Worm (Caenorhabditis elegans) whole organism, L2 larva: ENCODE data around the gene rgs-2.

Source experiments
- F13H6.1 ChIP-seq: sonication (generic microtip); optimal IDR thresholded peaks from 2 replicates; lab custom pipeline; 2016; ENCODE audit warnings: missing genetic modification characterization, missing compliant biosample characterization
- ceh-82 ChIP-seq: fragments of 150-350 bp; optimal IDR thresholded peaks from 2 replicates; lab custom pipeline; 2014; ENCODE audit warnings: missing biosample characterization, missing genetic modification characterization
- crh-2 ChIP-seq: sonication (generic microtip); optimal IDR thresholded peaks from 2 replicates; lab custom pipeline; 2017; ENCODE audit warnings: missing biosample characterization, missing genetic modification characterization
- egl-27 ChIP-seq: sonication (generic microtip); optimal IDR thresholded peaks from 3 replicates; lab custom pipeline; 2017; ENCODE audit warnings: missing biosample characterization, missing genetic modification reagents, missing genetic modification characterization
- elt-3 ChIP-seq: sonication (generic microtip); optimal IDR thresholded peaks from 2 replicates; lab custom pipeline; 2017; ENCODE audit warnings: missing biosample characterization, missing genetic modification characterization
- lin-39 ChIP-seq: fragments of 150-350 bp; optimal IDR thresholded peaks from 2 replicates; lab custom pipeline; 2014; ENCODE audit warnings: missing biosample characterization, missing genetic modification reagents, missing genetic modification characterization
- mbf-1 ChIP-seq: sonication (generic microtip); optimal IDR thresholded peaks from 2 replicates; lab custom pipeline; 2017; ENCODE audit warnings: missing biosample characterization, missing genetic modification characterization
- mdl-1 ChIP-seq, 2 experiments: fragments of 150-350 bp in 1 of 2; sonication (generic microtip) in 1 of 2; optimal IDR thresholded peaks; 2 replicates each; lab custom pipeline; 2017; ENCODE audit warnings: missing biosample characterization in 2 of 2, missing genetic modification characterization in 2 of 2
- nhr-11 ChIP-seq: fragments of 150-350 bp; optimal IDR thresholded peaks from 2 replicates; lab custom pipeline; 2014; ENCODE audit warnings: missing biosample characterization, missing genetic modification characterization
- nhr-12 ChIP-seq: fragments of 150-350 bp; optimal IDR thresholded peaks from 2 replicates; lab custom pipeline; 2014; ENCODE audit warnings: missing biosample characterization, missing genetic modification characterization
- nhr-21 ChIP-seq: fragments of 150-350 bp; optimal IDR thresholded peaks from 2 replicates; lab custom pipeline; 2014; ENCODE audit warnings: missing biosample characterization, missing genetic modification characterization
- sem-4 ChIP-seq: fragments of 150-350 bp; optimal IDR thresholded peaks from 2 replicates; lab custom pipeline; 2014; ENCODE audit warnings: missing biosample characterization, missing genetic modification reagents, missing genetic modification characterization
- sma-3 ChIP-seq: sonication (generic microtip); optimal IDR thresholded peaks from 2 replicates; lab custom pipeline; 2016; ENCODE audit warnings: missing genetic modification reagents, missing genetic modification characterization, missing compliant biosample characterization
- snpc-4 ChIP-seq: fragments of 150-350 bp; optimal IDR thresholded peaks from 2 replicates; lab custom pipeline; 2014; ENCODE audit warnings: missing biosample characterization, missing genetic modification characterization
- unc-39 ChIP-seq: fragments of 150-350 bp; optimal IDR thresholded peaks from 2 replicates; lab custom pipeline; 2014; ENCODE audit warnings: missing biosample characterization, missing genetic modification characterization

The rgs-2 gene

ce11 chrX:12769697-12770096, 57.2 kb downstream of the rgs-2 start, which contains the start of gene ilc-17.1:
ilc-17.1 (minus strand) TSS chrX:12769797.
- no peak for TF ChIP-seq sem-4
- TF ChIP-seq elt-3 = no peak
- no peak for TF ChIP-seq unc-39
- TF ChIP-seq snpc-4 = no peak
- TF ChIP-seq egl-27 = no peak
- TF ChIP-seq F13H6.1 (tag; lab: Kevin White, UChicago) = no peak
- no peak for TF ChIP-seq ceh-82 (tag; lab: Kevin White, UChicago)
- no peak for TF ChIP-seq nhr-12 (tag; lab: Kevin White, UChicago)
- TF ChIP-seq nhr-11 (tag; lab: Kevin White, UChicago) = no peak
- TF ChIP-seq nhr-21 (tag; lab: Kevin White, UChicago) = no peak
- TF ChIP-seq sma-3 = no peak
- TF ChIP-seq crh-2 (tag; lab: Kevin White, UChicago) = no peak
- TF ChIP-seq mdl-1 (tag; optimal IDR thresholded peaks at IDR 0.05; lab: Kevin White, UChicago) = no peak
- TF ChIP-seq mbf-1 (tag; lab: Kevin White, UChicago) = no peak
- TF ChIP-seq lin-39 (tag; lab: Kevin White, UChicago) = no peak
